Fruit fly (Drosophila melanogaster) whole organism, embryonic: ENCODE data around the gene APC4.

Experiments used
- Ada2b ChIP-seq: fragments of 200-800 bp; sonication (Bioruptor generic); IDR thresholded peaks from 2 replicates; pipeline ENCODE4 v1.3.6; 2022; ENCODE audit warnings: missing biosample characterization, missing genetic modification characterization
- CG10267 ChIP-seq: fragments of 200-800 bp; sonication (Bioruptor generic); optimal IDR thresholded peaks from 2 replicates; lab custom pipeline; 2018; ENCODE audit warnings: missing biosample characterization, mild to moderate bottlenecking, missing genetic modification characterization, moderate library complexity
- CG11695 ChIP-seq: fragments of 200-800 bp; sonication (Bioruptor generic); IDR thresholded peaks from 3 replicates; pipeline ENCODE4 v1.3.6; 2022; ENCODE audit warnings: missing biosample characterization, missing genetic modification characterization
- CG11723 ChIP-seq: fragments of 200-800 bp; sonication (Bioruptor generic); optimal IDR thresholded peaks from 2 replicates; lab custom pipeline; 2017; ENCODE audit warnings: missing biosample characterization, mild to moderate bottlenecking, missing genetic modification characterization
- CG12071 ChIP-seq: fragments of 200-800 bp; sonication (Bioruptor generic); optimal IDR thresholded peaks from 3 replicates; lab custom pipeline; 2018; ENCODE audit warnings: missing biosample characterization, mild to moderate bottlenecking, missing genetic modification characterization
- CG12219 ChIP-seq: fragments of 200-800 bp; sonication (Bioruptor generic); optimal IDR thresholded peaks from 3 replicates; lab custom pipeline; 2018; ENCODE audit warnings: missing biosample characterization, mild to moderate bottlenecking, missing genetic modification characterization
- CG12942 ChIP-seq: fragments of 200-800 bp; sonication (Bioruptor generic); optimal IDR thresholded peaks from 3 replicates; lab custom pipeline; 2016; ENCODE audit warnings: missing biosample characterization, missing genetic modification characterization
- CG14014 ChIP-seq: fragments of 200-800 bp; sonication (Bioruptor generic); IDR thresholded peaks from 2 replicates; pipeline ENCODE4 v1.3.6; 2022; ENCODE audit warnings: missing biosample characterization, missing genetic modification characterization
- CG14965 ChIP-seq: fragments of 200-800 bp; sonication (Bioruptor generic); optimal IDR thresholded peaks from 2 replicates; lab custom pipeline; 2016; ENCODE audit warnings: missing biosample characterization, missing genetic modification characterization, borderline replicate concordance
- CG17328 ChIP-seq: fragments of 200-800 bp; sonication (Bioruptor generic); IDR thresholded peaks from 2 replicates; pipeline ENCODE4 v1.3.6; 2022; ENCODE audit warnings: missing biosample characterization, missing genetic modification characterization
- CG17568 ChIP-seq: fragments of 200-800 bp; sonication (Bioruptor generic); optimal IDR thresholded peaks from 2 replicates; lab custom pipeline; 2018; ENCODE audit warnings: missing biosample characterization, mild to moderate bottlenecking, missing genetic modification characterization, moderate library complexity
- CG18599 ChIP-seq: fragments of 200-800 bp; sonication (Bioruptor generic); optimal IDR thresholded peaks from 3 replicates; lab custom pipeline; 2017; ENCODE audit warnings: missing biosample characterization, missing genetic modification characterization, mild to moderate bottlenecking, moderate library complexity, missing genetic modification reagents
- CG2889 ChIP-seq: fragments of 200-800 bp; sonication (Bioruptor generic); IDR thresholded peaks from 3 replicates; pipeline ENCODE4 v1.3.6; 2022; ENCODE audit warnings: missing biosample characterization, missing genetic modification characterization
- CG31441 ChIP-seq: fragments of 200-800 bp; sonication (Bioruptor generic); IDR thresholded peaks from 2 replicates; pipeline ENCODE4 v1.3.6; 2022; ENCODE audit warnings: missing biosample characterization, missing genetic modification characterization
- CG32532 ChIP-seq: fragments of 200-800 bp; sonication (Bioruptor generic); IDR thresholded peaks from 2 replicates; pipeline ENCODE4 v1.3.6; 2022; ENCODE audit warnings: missing biosample characterization, missing genetic modification characterization
- CG3281 ChIP-seq: fragments of 200-800 bp; sonication (Bioruptor generic); optimal IDR thresholded peaks from 3 replicates; lab custom pipeline; 2017; ENCODE audit warnings: missing biosample characterization, mild to moderate bottlenecking, missing genetic modification characterization
- CG6854 ChIP-seq: fragments of 200-800 bp; sonication (Bioruptor generic); optimal IDR thresholded peaks from 3 replicates; lab custom pipeline; 2017; ENCODE audit warnings: missing biosample characterization, mild to moderate bottlenecking, missing genetic modification characterization
- CG7786 ChIP-seq: fragments of 200-800 bp; sonication (Bioruptor generic); optimal IDR thresholded peaks from 2 replicates; lab custom pipeline; 2016; ENCODE audit warnings: missing biosample characterization, missing genetic modification characterization
- Dip3 ChIP-seq: fragments of 200-800 bp; sonication (Bioruptor generic); optimal IDR thresholded peaks from 3 replicates; lab custom pipeline; 2016; ENCODE audit warnings: missing biosample characterization, missing genetic modification characterization
- Eip74EF ChIP-seq, 2 experiments: fragments of 200-800 bp in 1 of 2; fragments of >200 bp in 1 of 2; sonication (Bioruptor generic) in 1 of 2; optimal IDR thresholded peaks; 2 replicates each; lab custom pipeline; 2017 to 2019; ENCODE audit warnings: missing biosample characterization in 2 of 2, missing genetic modification characterization in 2 of 2, mild to moderate bottlenecking in 1 of 2, moderate library complexity in 1 of 2
- H2.0 ChIP-seq: fragments of 200-800 bp; sonication (Bioruptor generic); IDR thresholded peaks from 2 replicates; pipeline ENCODE4 v1.3.6; 2022; ENCODE audit warnings: missing biosample characterization, missing genetic modification characterization
- Mad ChIP-seq: fragments of 200-800 bp; sonication (Bioruptor generic); optimal IDR thresholded peaks from 2 replicates; lab custom pipeline; 2016; ENCODE audit warnings: missing biosample characterization, missing genetic modification characterization
- Mrtf ChIP-seq: fragments of 200-800 bp; sonication (Bioruptor generic); IDR thresholded peaks from 3 replicates; pipeline ENCODE4 v1.3.6; 2022; ENCODE audit warnings: missing biosample characterization, missing genetic modification characterization
- Sox100B ChIP-seq: fragments of 200-800 bp; sonication (Bioruptor generic); optimal IDR thresholded peaks from 3 replicates; lab custom pipeline; 2018; ENCODE audit warnings: missing biosample characterization, mild to moderate bottlenecking, missing genetic modification characterization
- Taf1 ChIP-seq: fragments of 200-800 bp; sonication (Bioruptor generic); IDR thresholded peaks from 2 replicates; pipeline ENCODE4 v1.3.6; 2022; ENCODE audit warnings: missing biosample characterization, missing genetic modification characterization
- al ChIP-seq: fragments of 200-800 bp; sonication (Bioruptor generic); IDR thresholded peaks from 2 replicates; pipeline ENCODE4 v1.3.6; 2022; ENCODE audit warnings: missing biosample characterization, missing genetic modification characterization
- bbx ChIP-seq: fragments of 200-800 bp; sonication (Bioruptor generic); IDR thresholded peaks from 2 replicates; pipeline ENCODE4 v1.3.6; 2022; ENCODE audit warnings: missing biosample characterization, missing genetic modification characterization; ENCODE audit not compliant: partially characterized antibody
- cg ChIP-seq: fragments of 200-800 bp; sonication (Bioruptor generic); optimal IDR thresholded peaks from 3 replicates; lab custom pipeline; 2019; ENCODE audit warnings: missing biosample characterization, mild to moderate bottlenecking, missing genetic modification characterization, moderate library complexity
- chif ChIP-seq, 2 experiments: fragments of 200-800 bp; sonication (Bioruptor generic); optimal IDR thresholded peaks; 3 replicates each; lab custom pipeline; 2016; ENCODE audit warnings: missing biosample characterization in 2 of 2, missing genetic modification characterization in 2 of 2
- cwo ChIP-seq: fragments of 200-800 bp; sonication (Bioruptor generic); optimal IDR thresholded peaks from 3 replicates; lab custom pipeline; 2017; ENCODE audit warnings: missing biosample characterization, missing genetic modification characterization, mild to moderate bottlenecking, moderate library complexity, missing genetic modification reagents
- dpn ChIP-seq, 2 experiments: fragments of 200-800 bp; sonication (Bioruptor generic); optimal IDR thresholded peaks; 3 replicates each; lab custom pipeline; 2016; ENCODE audit warnings: missing biosample characterization in 2 of 2, missing genetic modification characterization in 2 of 2
- ems ChIP-seq: fragments of 200-800 bp; sonication (Bioruptor generic); optimal IDR thresholded peaks from 3 replicates; lab custom pipeline; 2016; ENCODE audit warnings: missing biosample characterization, missing genetic modification characterization
- fd102C ChIP-seq: fragments of 200-800 bp; sonication (Bioruptor generic); optimal IDR thresholded peaks from 2 replicates; lab custom pipeline; 2018; ENCODE audit warnings: missing biosample characterization, mild to moderate bottlenecking, missing genetic modification characterization, moderate library complexity
- fd96Cb ChIP-seq: fragments of 200-800 bp; sonication (Bioruptor generic); optimal IDR thresholded peaks from 2 replicates; lab custom pipeline; 2018; ENCODE audit warnings: missing biosample characterization, mild to moderate bottlenecking, missing genetic modification characterization, moderate library complexity
- gce ChIP-seq: fragments of 200-800 bp; sonication (Bioruptor generic); IDR thresholded peaks from 3 replicates; pipeline ENCODE4 v1.3.6; 2022; ENCODE audit warnings: missing biosample characterization, missing genetic modification characterization
- grau ChIP-seq: fragments of 200-800 bp; optimal IDR thresholded peaks from 3 replicates; lab custom pipeline; 2019; ENCODE audit warnings: missing biosample characterization, mild to moderate bottlenecking, missing genetic modification characterization, moderate library complexity
- gro ChIP-seq: fragments of 200-800 bp; sonication (Bioruptor generic); optimal IDR thresholded peaks from 2 replicates; lab custom pipeline; 2016; ENCODE audit warnings: missing biosample characterization, missing genetic modification characterization
- jumu ChIP-seq: fragments of 200-800 bp; sonication (Bioruptor generic); optimal IDR thresholded peaks from 3 replicates; lab custom pipeline; 2016; ENCODE audit warnings: missing biosample characterization, missing genetic modification characterization
- lab ChIP-seq: fragments of 200-800 bp; sonication (Bioruptor generic); optimal IDR thresholded peaks from 3 replicates; lab custom pipeline; 2017; ENCODE audit warnings: missing biosample characterization, missing genetic modification characterization, mild to moderate bottlenecking, moderate library complexity, missing genetic modification reagents
- lbe ChIP-seq: fragments of 200-800 bp; sonication (Bioruptor generic); optimal IDR thresholded peaks from 2 replicates; lab custom pipeline; 2016; ENCODE audit warnings: missing biosample characterization, mild to moderate bottlenecking, missing genetic modification characterization
- lmd ChIP-seq: fragments of 200-800 bp; sonication (Bioruptor generic); IDR thresholded peaks from 2 replicates; pipeline ENCODE4 v1.3.6; 2022; ENCODE audit warnings: missing biosample characterization, missing genetic modification characterization
- nau ChIP-seq: fragments of 200-800 bp; sonication (Bioruptor generic); optimal IDR thresholded peaks from 3 replicates; lab custom pipeline; 2017; ENCODE audit warnings: missing biosample characterization, mild to moderate bottlenecking, missing genetic modification characterization, missing genetic modification reagents
- pan ChIP-seq, 4 experiments: fragments of >200 bp in 3 of 4; fragments of 200-800 bp in 1 of 4; sonication (Bioruptor generic) in 1 of 4; optimal IDR thresholded peaks in 3 of 4; IDR thresholded peaks in 1 of 4; 2 replicates each; pipeline versions ENCODE4 v1.3.6 to Lab custom; 2017 to 2022; ENCODE audit warnings: missing biosample characterization in 2 of 4, missing genetic modification characterization in 2 of 4, mixed read lengths in 1 of 4
- sens-2 ChIP-seq: fragments of 200-800 bp; sonication (Bioruptor generic); IDR thresholded peaks from 2 replicates; pipeline ENCODE4 v1.3.6; 2022; ENCODE audit warnings: missing biosample characterization, missing genetic modification characterization
- sqz ChIP-seq: fragments of 200-800 bp; sonication (Bioruptor generic); optimal IDR thresholded peaks from 3 replicates; lab custom pipeline; 2018; ENCODE audit warnings: missing biosample characterization, mild to moderate bottlenecking, missing genetic modification characterization
- unpg ChIP-seq: fragments of 200-800 bp; sonication (Bioruptor generic); optimal IDR thresholded peaks from 3 replicates; lab custom pipeline; 2018; ENCODE audit warnings: missing biosample characterization, mild to moderate bottlenecking, missing genetic modification characterization, moderate library complexity

The APC4 gene

dm6 chrX:9120828-9121754 is 38.4 kb downstream of the APC4 start (continued):
- TF ChIP-seq Taf1 (peak; percentile 19; the same call in 1 of the 2 replicates), Ada2b (GFP tag; lab: Robert Waterston, UW) (peak; percentile 46), lmd (GFP tag; lab: Robert Waterston, UW) (peak; percentile 32; the same call in 1 of the 2 replicates), Sox100B (GFP tag; lab: Kevin White, UChicago) (peak; percentile 26), al (no peak), jumu (GFP tag; lab: Kevin White, UChicago) (no peak), cwo (GFP tag; lab: Kevin White, UChicago) (peak; percentile 41), CG32532 (GFP tag; lab: Robert Waterston, UW) (peak; percentile 58; the same call in 1 of the 2 replicates), Mad (GFP tag; lab: Kevin White, UChicago) (peak; percentile 12), CG2889 (no peak), fd102C (GFP tag; lab: Kevin White, UChicago) (no peak), Dip3 (GFP tag; lab: Kevin White, UChicago) (no peak), CG12071 (GFP tag; lab: Kevin White, UChicago) (peak; percentile 19), pan (optimal IDR thresholded peaks at IDR 0.05; lab: Kevin White, UChicago) (no peak), pan (GFP tag; optimal IDR thresholded peaks at IDR 0.05 in 1 of 2, IDR thresholded peaks at IDR 0.05 in 1 of 2) (peak in 1 of 2 experiments; percentile 50), Eip74EF (GFP tag; optimal IDR thresholded peaks at IDR 0.05; lab: Kevin White, UChicago) (peak in 1 of 2 experiments; percentile 22), grau (peak; percentile 56), CG18599 (peak; percentile 58), Mrtf (GFP tag; lab: Robert Waterston, UW) (peak; percentile 40; the same call in 1 of the 3 replicates), CG11695 (GFP tag; lab: Robert Waterston, UW) (peak; percentile 31; the same call in 1 of the 3 replicates), CG7786 (GFP tag; lab: Kevin White, UChicago) (peak; percentile 9), CG12942 (GFP tag; lab: Kevin White, UChicago) (no peak), gro (GFP tag; lab: Kevin White, UChicago) (peak; percentile 7), cg (GFP tag; lab: Kevin White, UChicago) (peak; percentile 22), CG17568 (GFP tag; lab: Kevin White, UChicago) (peak; percentile 32), CG17328 (GFP tag; lab: Robert Waterston, UW) (peak; percentile 26; the same call in 1 of the 2 replicates), CG6854 (peak; percentile 18), CG3281 (GFP tag; lab: Kevin White, UChicago) (peak; percentile 55), ems (GFP tag; lab: Kevin White, UChicago) (peak; percentile 31), CG14014 (GFP tag; lab: Robert Waterston, UW) (peak; percentile 47), CG14965 (GFP tag; lab: Kevin White, UChicago) (no peak), CG31441 (GFP tag; lab: Robert Waterston, UW) (peak; percentile 45; the same call in 1 of the 2 replicates), dpn (GFP tag; optimal IDR thresholded peaks at IDR 0.05; lab: Kevin White, UChicago) (peak; percentile 24 to 32), nau (peak; percentile 59), H2.0 (0 out of 2 replicates have a peak, but pooled peaks have one; percentile 33), CG10267 (peak; percentile 50), fd96Cb (tag; lab: Kevin White, UChicago) (peak; percentile 49), lbe (GFP tag; lab: Kevin White, UChicago) (no peak), sqz (GFP tag; lab: Kevin White, UChicago) (no peak), CG11723 (no peak), CG12219 (GFP tag; lab: Kevin White, UChicago) (peak; percentile 14), chif (GFP tag; optimal IDR thresholded peaks at IDR 0.05; lab: Kevin White, UChicago) (peak in 1 of 2 experiments; percentile 52), gce (GFP tag; lab: Robert Waterston, UW) (no peak), unpg (GFP tag; lab: Kevin White, UChicago) (peak; percentile 52), bbx (GFP tag; lab: Robert Waterston, UW) (no peak), sens-2 (GFP tag; lab: Robert Waterston, UW) (no peak), lab (GFP tag; lab: Kevin White, UChicago) (peak; percentile 60)
